Worm (Caenorhabditis elegans): ENCODE data around the gene C13F10.1.

C13F10.1 gene

DNA sequence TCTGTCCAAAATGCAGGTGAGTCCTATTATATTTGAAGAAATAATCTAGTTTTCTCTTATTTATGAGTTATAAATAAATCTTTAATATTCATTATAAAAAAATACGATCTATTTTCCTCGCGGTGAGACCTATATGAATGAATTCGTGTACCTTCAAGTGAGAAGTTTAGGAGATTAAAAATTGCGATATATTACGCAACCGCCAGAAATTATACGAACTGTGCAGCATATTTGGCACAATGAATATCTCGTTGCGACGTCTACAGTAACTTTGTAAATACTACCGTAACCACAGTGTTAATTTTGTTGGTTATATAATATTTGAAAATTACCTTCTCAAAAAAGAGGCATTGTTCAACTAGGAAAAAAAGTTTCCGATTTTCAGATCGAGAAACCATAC, 475 bp downstream of the C13F10.1 start:
- TF ChIP-seq nfya-1 (tag; optimal IDR thresholded peaks at IDR 0.05) (no peak), sox-2 (GFP tag; IDR thresholded peaks at IDR 0.05) (no peak), ets-4 (tag; optimal IDR thresholded peaks at IDR 0.05) (no peak), ceh-14 (tag; optimal IDR thresholded peaks at IDR 0.05) (no peak), mec-3 (tag; optimal IDR thresholded peaks at IDR 0.05; ENCODE audit: borderline replicate concordance) (no peak), tbx-2 (tag; optimal IDR thresholded peaks at IDR 0.05) (no peak), lim-6 (tag; optimal IDR thresholded peaks at IDR 0.05) (no peak), ttx-3 (tag; optimal IDR thresholded peaks at IDR 0.05) (no peak), npax-4 (tag; optimal IDR thresholded peaks at IDR 0.05) (no peak), fkh-10 (GFP tag; optimal IDR thresholded peaks at IDR 0.05) (no peak), fax-1 (tag; optimal IDR thresholded peaks at IDR 0.05) (no peak), ceh-22 (tag; optimal IDR thresholded peaks at IDR 0.05) (no peak), ceh-24 (tag; optimal IDR thresholded peaks at IDR 0.05) (no peak), Y22D7AL.16 (tag; optimal IDR thresholded peaks at IDR 0.05) (no peak), K02D7.2 (tag; optimal IDR thresholded peaks at IDR 0.05) (no peak), hlh-15 (tag; optimal IDR thresholded peaks at IDR 0.05) (no peak), hlh-13 (GFP tag; optimal IDR thresholded peaks at IDR 0.05) (no peak), gmeb-2 (tag; optimal IDR thresholded peaks at IDR 0.05) (no peak)

DNA sequence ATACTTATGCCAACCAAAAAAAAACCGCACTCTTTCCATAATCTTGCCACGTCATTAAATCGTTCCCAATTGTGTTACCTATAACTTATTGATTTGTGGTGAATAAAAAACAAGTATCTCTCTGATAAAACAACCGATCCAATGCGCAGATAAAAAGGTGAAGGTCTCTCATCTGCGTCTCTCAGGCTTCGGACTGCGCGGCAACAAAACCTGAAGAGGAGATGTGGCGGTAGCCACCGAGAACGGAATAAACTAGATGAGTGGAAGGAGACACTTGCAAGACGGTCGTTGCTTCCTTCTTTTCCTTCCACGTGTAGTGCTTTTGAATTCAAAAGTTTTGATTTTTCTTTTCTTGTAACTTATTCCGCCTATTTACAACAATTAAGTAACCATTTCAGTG, 1.1 kb downstream of the C13F10.1 start, which contains the start of gene fkb-3:
Gene fkb-3, plus strand, starts transcription at position 277 of the 400 bp plus-strand sequence.
- TF ChIP-seq ceh-31 (tag; optimal IDR thresholded peaks at IDR 0.05) (no peak), npax-4 (tag; optimal IDR thresholded peaks at IDR 0.05) (no peak), ceh-9 (tag; optimal IDR thresholded peaks at IDR 0.05) (no peak), ceh-30 (tag; optimal IDR thresholded peaks at IDR 0.05) (no peak), pros-1 (tag; optimal IDR thresholded peaks at IDR 0.05) (no peak), hlh-8 (tag; optimal IDR thresholded peaks at IDR 0.05) (no peak), T23F11.4 (GFP tag; optimal IDR thresholded peaks at IDR 0.05) (no peak), K02D7.2 (tag; optimal IDR thresholded peaks at IDR 0.05) (no peak), sox-2 (GFP tag; IDR thresholded peaks at IDR 0.05) (no peak)

DNA sequence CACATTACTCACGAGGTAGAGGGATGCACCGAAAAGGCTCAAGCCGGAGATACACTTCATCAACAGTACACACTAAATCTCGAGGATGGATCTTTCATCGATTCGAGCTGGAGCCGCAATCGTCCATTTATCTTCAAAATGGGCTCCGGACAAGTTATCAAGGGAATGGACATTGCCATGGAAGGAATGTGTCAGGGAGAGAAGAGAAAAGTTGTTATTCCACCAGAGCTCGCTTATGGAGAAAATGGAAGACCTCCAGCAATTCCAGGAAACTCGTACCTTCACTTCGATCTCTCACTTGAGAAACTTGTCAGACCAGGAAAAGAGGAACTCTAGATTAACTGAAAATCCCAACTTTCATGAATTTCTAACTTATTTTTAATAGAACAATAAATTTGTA, 2.0 kb downstream of the C13F10.1 start:
- TF ChIP-seq ama-1 (optimal IDR thresholded peaks at IDR 0.05) = peak; percentile 63
- no peak for TF ChIP-seq tbx-2 (tag; optimal IDR thresholded peaks at IDR 0.05)

DNA sequence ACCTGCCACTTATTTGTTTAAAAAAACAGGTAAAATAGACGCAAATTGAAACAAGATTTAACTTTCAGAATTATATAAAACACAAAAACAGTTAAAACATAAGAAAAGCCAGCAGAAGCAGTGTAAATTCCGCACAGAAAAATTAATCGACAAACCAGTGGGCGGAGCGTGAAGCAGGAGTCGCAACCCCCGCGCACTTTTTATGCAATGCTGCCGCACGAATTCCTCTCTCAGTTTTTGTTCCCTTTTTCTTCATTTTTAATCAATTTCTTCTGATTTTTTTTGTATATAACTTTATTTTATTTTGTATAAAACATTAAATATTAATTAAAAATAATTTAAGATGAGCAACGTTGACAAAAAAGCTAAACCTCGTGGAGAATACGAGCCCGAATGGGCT, 7.0 kb downstream of the C13F10.1 start, which contains the start of the genes gei-6 and krr-1:
Gene gei-6, minus strand, starts transcription at position 2 of the 400 bp plus-strand sequence.
Gene krr-1, plus strand, starts transcription at position 344 of the 400 bp plus-strand sequence.
- peak; percentile 60 for TF ChIP-seq nhr-232 (tag; optimal IDR thresholded peaks at IDR 0.05)
- TF ChIP-seq ceh-34 (tag; optimal IDR thresholded peaks at IDR 0.05) = peak; percentile 84
- TF ChIP-seq tbx-2 (tag; optimal IDR thresholded peaks at IDR 0.05) = peak; percentile 89
- TF ChIP-seq pha-4 (tag; optimal IDR thresholded peaks at IDR 0.05) = no peak
- TF ChIP-seq ceh-19 (GFP tag; optimal IDR thresholded peaks at IDR 0.05) = peak; percentile 83
- TF ChIP-seq mec-3 (tag; optimal IDR thresholded peaks at IDR 0.05; ENCODE audit: borderline replicate concordance) = no peak
- TF ChIP-seq ceh-2 (tag; optimal IDR thresholded peaks at IDR 0.05) = peak; percentile 61
- peak; percentile 85 for TF ChIP-seq nfya-1 (tag; optimal IDR thresholded peaks at IDR 0.05)
- TF ChIP-seq syd-9 (tag; optimal IDR thresholded peaks at IDR 0.05) = peak; percentile 58
- TF ChIP-seq ceh-14 (tag; optimal IDR thresholded peaks at IDR 0.05) = peak; percentile 95
- peak; percentile 36 for TF ChIP-seq hlh-6 (tag; optimal IDR thresholded peaks at IDR 0.05)
- peak; percentile 71 for TF ChIP-seq C08G9.2 (tag; optimal IDR thresholded peaks at IDR 0.05)
- TF ChIP-seq eyg-1 (tag; optimal IDR thresholded peaks at IDR 0.05) = peak; percentile 68
- TF ChIP-seq T23F11.4 (GFP tag; optimal IDR thresholded peaks at IDR 0.05) = peak; percentile 35
- TF ChIP-seq zip-5 (tag; optimal IDR thresholded peaks at IDR 0.05) = peak; percentile 75
- peak; percentile 31 for TF ChIP-seq tbx-7 (tag; optimal IDR thresholded peaks at IDR 0.05)
- no peak for TF ChIP-seq pag-3 (tag; optimal IDR thresholded peaks at IDR 0.05; ENCODE audit: borderline replicate concordance)
- peak; percentile 61 for TF ChIP-seq fkh-6 (tag; optimal IDR thresholded peaks at IDR 0.05)
- peak; percentile 81 for TF ChIP-seq sox-2 (GFP tag; IDR thresholded peaks at IDR 0.05)
- peak; percentile 25 for TF ChIP-seq fkh-10 (GFP tag; optimal IDR thresholded peaks at IDR 0.05)
- peak; percentile 41 for TF ChIP-seq hlh-13 (GFP tag; optimal IDR thresholded peaks at IDR 0.05)
- TF ChIP-seq odd-2 (tag; optimal IDR thresholded peaks at IDR 0.05) = peak; percentile 87
- TF ChIP-seq pha-2 (tag; optimal IDR thresholded peaks at IDR 0.05) = peak; percentile 85
- TF ChIP-seq npax-4 (tag; optimal IDR thresholded peaks at IDR 0.05) = peak; percentile 59
- TF ChIP-seq nhr-11 (tag; optimal IDR thresholded peaks at IDR 0.05) = no peak
- TF ChIP-seq pax-1 (tag; optimal IDR thresholded peaks at IDR 0.05) = no peak
- no peak for TF ChIP-seq lim-6 (tag; optimal IDR thresholded peaks at IDR 0.05)
- peak; percentile 95 for TF ChIP-seq elt-2 (tag; optimal IDR thresholded peaks at IDR 0.05)
- TF ChIP-seq hlh-8 (tag; optimal IDR thresholded peaks at IDR 0.05) = peak; percentile 65
- no peak for TF ChIP-seq hlh-30 (tag; optimal IDR thresholded peaks at IDR 0.05; ENCODE audit: insufficient read depth)
- peak; percentile 91 for TF ChIP-seq pat-9 (tag; optimal IDR thresholded peaks at IDR 0.05)
- TF ChIP-seq ets-4 (tag; optimal IDR thresholded peaks at IDR 0.05) = no peak
- peak; percentile 35 for TF ChIP-seq sdc-2 (tag; optimal IDR thresholded peaks at IDR 0.05)
- peak; percentile 18 for TF ChIP-seq ceh-24 (tag; optimal IDR thresholded peaks at IDR 0.05)
